Fruit fly (Drosophila melanogaster) whole organism, adult: ENCODE measurements around the gene CG31752.

Experiments
- CG11617 ChIP-seq: fragments of 200-800 bp; sonication (Bioruptor generic); optimal IDR thresholded peaks from 2 replicates; lab custom pipeline; 2017; ENCODE audit warnings: mild to moderate bottlenecking, missing biosample characterization, missing genetic modification reagents, missing genetic modification characterization
- CG12768 ChIP-seq: fragments of 200-800 bp; sonication (Bioruptor generic); optimal IDR thresholded peaks from 2 replicates; lab custom pipeline; 2017; ENCODE audit warnings: missing biosample characterization, missing genetic modification characterization, mild to moderate bottlenecking, moderate library complexity, missing genetic modification reagents
- CG14711 ChIP-seq: fragments of 200-800 bp; sonication (Bioruptor generic); optimal IDR thresholded peaks from 2 replicates; lab custom pipeline; 2018; ENCODE audit warnings: missing biosample characterization, mild to moderate bottlenecking, missing genetic modification characterization, moderate library complexity
- CG1620 ChIP-seq: fragments of 200-800 bp; sonication (Bioruptor generic); optimal IDR thresholded peaks from 2 replicates; lab custom pipeline; 2016; ENCODE audit warnings: missing biosample characterization, missing genetic modification characterization
- CG33017 ChIP-seq: fragments of 200-800 bp; sonication (Bioruptor generic); optimal IDR thresholded peaks from 2 replicates; lab custom pipeline; 2018; ENCODE audit warnings: missing biosample characterization, mild to moderate bottlenecking, missing genetic modification characterization, moderate library complexity
- CG5204 ChIP-seq: fragments of 200-800 bp; sonication (Bioruptor generic); optimal IDR thresholded peaks from 2 replicates; lab custom pipeline; 2016; ENCODE audit warnings: missing biosample characterization, missing genetic modification characterization
- CG7045 ChIP-seq: fragments of 200-800 bp; sonication (Bioruptor generic); optimal IDR thresholded peaks from 2 replicates; lab custom pipeline; 2017; ENCODE audit warnings: missing biosample characterization, mild to moderate bottlenecking, missing genetic modification characterization
- CG7101 ChIP-seq: fragments of 200-800 bp; sonication (Bioruptor generic); optimal IDR thresholded peaks from 2 replicates; lab custom pipeline; 2018; ENCODE audit warnings: missing biosample characterization, mild to moderate bottlenecking, missing genetic modification characterization, moderate library complexity
- Clk ChIP-seq: fragments of 200-800 bp; sonication (Bioruptor generic); optimal IDR thresholded peaks from 2 replicates; lab custom pipeline; 2017; ENCODE audit warnings: missing biosample characterization, missing genetic modification characterization
- Crg-1 ChIP-seq: fragments of 200-800 bp; sonication (Bioruptor generic); optimal IDR thresholded peaks from 2 replicates; lab custom pipeline; 2016; ENCODE audit warnings: missing biosample characterization, missing genetic modification characterization
- Hr96 ChIP-seq: fragments of 200-800 bp; sonication (Bioruptor generic); optimal IDR thresholded peaks from 2 replicates; lab custom pipeline; 2016; ENCODE audit warnings: missing biosample characterization, missing genetic modification characterization
- Mnt ChIP-seq: fragments of 200-800 bp; sonication (Bioruptor generic); optimal IDR thresholded peaks from 2 replicates; lab custom pipeline; 2016; ENCODE audit warnings: missing biosample characterization, mild to moderate bottlenecking, missing genetic modification characterization
- bab1 ChIP-seq: fragments of 200-800 bp; sonication (Bioruptor generic); optimal IDR thresholded peaks from 3 replicates; lab custom pipeline; 2019; ENCODE audit warnings: missing biosample characterization, mild to moderate bottlenecking, missing genetic modification characterization, moderate library complexity
- cic ChIP-seq: fragments of 200-800 bp; sonication (Bioruptor generic); optimal IDR thresholded peaks from 2 replicates; lab custom pipeline; 2017; ENCODE audit warnings: missing biosample characterization, mild to moderate bottlenecking, missing genetic modification characterization, moderate library complexity
- cnc ChIP-seq, 2 experiments: fragments of >200 bp; optimal IDR thresholded peaks; 2 replicates each; lab custom pipeline; 2017
- kay ChIP-seq: fragments of 200-800 bp; sonication (Bioruptor generic); peaks from one replicate; lab custom pipeline; 2016; ENCODE audit warnings: missing biosample characterization, missing genetic modification characterization, borderline replicate concordance
- ovo ChIP-seq: fragments of 200-800 bp; sonication (Bioruptor generic); optimal IDR thresholded peaks from 2 replicates; lab custom pipeline; 2016; ENCODE audit warnings: missing biosample characterization, missing genetic modification characterization
- pad ChIP-seq: fragments of 200-800 bp; sonication (Bioruptor generic); optimal IDR thresholded peaks from 3 replicates; lab custom pipeline; 2017; ENCODE audit warnings: missing biosample characterization, missing genetic modification characterization, mild to moderate bottlenecking, moderate library complexity, missing genetic modification reagents
- tj ChIP-seq: fragments of 200-800 bp; sonication (Bioruptor generic); optimal IDR thresholded peaks from 3 replicates; lab custom pipeline; 2017; ENCODE audit warnings: missing biosample characterization, mild to moderate bottlenecking, missing genetic modification characterization, moderate library complexity
- toe ChIP-seq: fragments of 200-800 bp; sonication (Bioruptor generic); optimal IDR thresholded peaks from 2 replicates; lab custom pipeline; 2016; ENCODE audit warnings: missing biosample characterization, missing genetic modification characterization

CG31752 gene

dm6 chr2L:18834525-18834924, 6.6 kb downstream of the CG31752 start:
- TF ChIP-seq CG33017 (tag; lab: Kevin White, UChicago) (no peak), CG7101 (tag; lab: Kevin White, UChicago) (no peak), Clk (GFP tag; lab: Kevin White, UChicago) (no peak), Crg-1 (GFP tag; lab: Kevin White, UChicago) (no peak)

- peak; percentile 46 for TF ChIP-seq bab1 (GFP tag; lab: Kevin White, UChicago)
- TF ChIP-seq CG33017 (tag; lab: Kevin White, UChicago) = peak; percentile 34
- peak; percentile 57 for TF ChIP-seq CG14711 (tag; lab: Kevin White, UChicago)
- TF ChIP-seq CG7045 (GFP tag; lab: Kevin White, UChicago) = peak; percentile 44
- TF ChIP-seq CG12768 (GFP tag; lab: Kevin White, UChicago) = peak; percentile 42
- TF ChIP-seq CG5204 = peak; percentile 76
- peak; percentile 17 for TF ChIP-seq pad
- TF ChIP-seq tj (GFP tag; lab: Kevin White, UChicago) = peak; percentile 25
- no peak for TF ChIP-seq Crg-1 (GFP tag; lab: Kevin White, UChicago)
- peak; percentile 59 for TF ChIP-seq Hr96 (GFP tag; lab: Kevin White, UChicago)
- peak; percentile 62 for TF ChIP-seq CG1620 (GFP tag; lab: Kevin White, UChicago)
- no peak for TF ChIP-seq cic (GFP tag; lab: Kevin White, UChicago)
- TF ChIP-seq CG11617 (GFP tag; lab: Kevin White, UChicago) = peak; percentile 50
- no peak for TF ChIP-seq kay
- peak; percentile 55 for TF ChIP-seq Mnt (GFP tag; lab: Kevin White, UChicago)
- TF ChIP-seq Clk (GFP tag; lab: Kevin White, UChicago) = peak; percentile 42
- no peak for TF ChIP-seq cnc (optimal IDR thresholded peaks at IDR 0.05; lab: Kevin White, UChicago)
- peak; percentile 50 for TF ChIP-seq CG7101 (tag; lab: Kevin White, UChicago)
- TF ChIP-seq ovo (GFP tag; lab: Kevin White, UChicago) = peak; percentile 6
- peak; percentile 83 for TF ChIP-seq toe (GFP tag; lab: Kevin White, UChicago)
These were observed 10.3 kb downstream of the CG31752 start, which contains the start of the genes CG17597 and ScpX for dm6 chr2L:18830587-18831528. Gene CG17597 (minus strand): TSS chr2L:18831153. Gene ScpX (plus strand): TSS chr2L:18831229.

dm6 chr2L:18826496-18827008, 14.6 kb downstream of the CG31752 start, which contains the start of gene Ugt36E1:
Gene Ugt36E1 (plus strand): TSS chr2L:18826770.
- TF ChIP-seq CG11617 (GFP tag; lab: Kevin White, UChicago) = no peak
- TF ChIP-seq CG12768 (GFP tag; lab: Kevin White, UChicago) = no peak
- TF ChIP-seq Clk (GFP tag; lab: Kevin White, UChicago) = no peak
- no peak for TF ChIP-seq pad
- no peak for TF ChIP-seq CG7045 (GFP tag; lab: Kevin White, UChicago)
- no peak for TF ChIP-seq cic (GFP tag; lab: Kevin White, UChicago)
- TF ChIP-seq cnc (optimal IDR thresholded peaks at IDR 0.05; lab: Kevin White, UChicago) = no peak
- peak; percentile 19 for TF ChIP-seq kay
- no peak for TF ChIP-seq bab1 (GFP tag; lab: Kevin White, UChicago)
- TF ChIP-seq tj (GFP tag; lab: Kevin White, UChicago) = peak; percentile 61
- TF ChIP-seq Hr96 (GFP tag; lab: Kevin White, UChicago) = no peak
- no peak for TF ChIP-seq CG1620 (GFP tag; lab: Kevin White, UChicago)
- TF ChIP-seq CG7101 (tag; lab: Kevin White, UChicago) = no peak

DNA sequence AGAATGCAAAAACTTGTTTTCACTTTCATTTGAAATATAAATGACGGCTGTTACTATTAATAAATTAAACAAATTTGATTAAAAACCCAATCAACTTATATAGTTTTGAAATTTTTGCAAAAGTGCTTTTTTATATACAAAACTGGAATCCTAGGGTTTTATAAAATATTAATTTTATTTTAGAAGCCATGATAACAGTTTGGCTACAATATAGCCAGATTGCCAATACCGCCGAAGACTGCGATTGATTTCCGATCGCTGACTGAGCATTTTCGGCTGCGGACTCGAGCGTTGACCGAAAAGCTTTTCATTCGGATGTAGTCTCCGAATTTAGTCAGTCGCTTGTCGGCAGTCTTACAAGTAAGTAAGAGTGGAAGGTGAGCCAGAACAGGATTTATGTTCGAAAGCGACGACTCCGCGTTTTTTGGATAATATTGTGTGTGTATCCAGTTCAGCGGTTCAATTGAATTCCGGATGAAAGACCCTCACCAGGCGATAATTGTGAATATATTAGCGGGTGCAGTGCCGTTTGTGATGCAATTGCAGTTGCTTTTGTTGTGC, 17.8 kb downstream of the CG31752 start, which contains the start of gene Ugt36D1:
Gene Ugt36D1 (plus strand): TSS at position 306 of the 561 bp plus-strand sequence.
- TF ChIP-seq CG11617 (GFP tag; lab: Kevin White, UChicago) (peak; percentile 80), cic (GFP tag; lab: Kevin White, UChicago) (no peak), Mnt (GFP tag; lab: Kevin White, UChicago) (peak; percentile 20), Hr96 (GFP tag; lab: Kevin White, UChicago) (peak; percentile 27), CG5204 (no peak), pad (no peak), kay (peak; percentile 86), tj (GFP tag; lab: Kevin White, UChicago) (peak; percentile 94), ovo (GFP tag; lab: Kevin White, UChicago) (no peak), CG7045 (GFP tag; lab: Kevin White, UChicago) (no peak), CG33017 (tag; lab: Kevin White, UChicago) (peak; percentile 0), CG14711 (tag; lab: Kevin White, UChicago) (no peak), cnc (optimal IDR thresholded peaks at IDR 0.05; lab: Kevin White, UChicago) (no peak), toe (GFP tag; lab: Kevin White, UChicago) (no peak), CG12768 (GFP tag; lab: Kevin White, UChicago) (no peak), CG1620 (GFP tag; lab: Kevin White, UChicago) (no peak), bab1 (GFP tag; lab: Kevin White, UChicago) (peak; percentile 11), CG7101 (tag; lab: Kevin White, UChicago) (peak; percentile 5), Clk (GFP tag; lab: Kevin White, UChicago) (no peak), Crg-1 (GFP tag; lab: Kevin White, UChicago) (no peak)

dm6 chr2L:18822805-18823204, 18.3 kb downstream of the CG31752 start:
- TF ChIP-seq pad (no peak), CG1620 (GFP tag; lab: Kevin White, UChicago) (no peak), Hr96 (GFP tag; lab: Kevin White, UChicago) (no peak), CG7045 (GFP tag; lab: Kevin White, UChicago) (no peak), Mnt (GFP tag; lab: Kevin White, UChicago) (no peak), cnc (optimal IDR thresholded peaks at IDR 0.05; lab: Kevin White, UChicago) (no peak)
